Worm (Caenorhabditis elegans) whole organism, L3 larva: ENCODE data around the gene F49F1.15.

ENCODE experiments used
- skn-1 ChIP-seq: fragments of 150-350 bp; optimal IDR thresholded peaks from 2 replicates; lab custom pipeline; 2014; ENCODE audit warnings: missing biosample characterization, missing genetic modification characterization
- ztf-4 ChIP-seq: fragments of 150-350 bp; optimal IDR thresholded peaks from 2 replicates; lab custom pipeline; 2014; ENCODE audit warnings: missing biosample characterization, missing genetic modification characterization

ce11 chrIV:4108767-4109166, 5.7 kb downstream of the F49F1.15 start, which contains the start of gene C35B1.7:
- TF ChIP-seq skn-1 (tag; lab: Kevin White, UChicago): no peak
- TF ChIP-seq ztf-4 (tag; lab: Kevin White, UChicago): no peak
